Fruit fly (Drosophila melanogaster): ENCODE measurements around the gene noi.

Gene noi

dm6 chr3R:5624115-5624878, 33.0 kb upstream of the noi start, which contains the start of the genes Dph4, Spec2 and RpL13A (continued):
- TF ChIP-seq Aef1 (GFP tag; IDR thresholded peaks at IDR 0.05) (no peak), CG1792 (GFP tag; optimal IDR thresholded peaks at IDR 0.05) (peak; percentile 88), esg (GFP tag; conservative IDR thresholded peaks at IDR 0.05) (no peak), CG12155 (GFP tag; optimal IDR thresholded peaks at IDR 0.05) (peak; percentile 89), CG6854 (GFP tag; optimal IDR thresholded peaks at IDR 0.05) (peak; percentile 95), D19B (GFP tag; optimal IDR thresholded peaks at IDR 0.05) (peak; percentile 86), HmgD (GFP tag; optimal IDR thresholded peaks at IDR 0.05) (peak; percentile 86), trh (GFP tag; optimal IDR thresholded peaks at IDR 0.05) (peak; percentile 69), ranshi (GFP tag; IDR thresholded peaks at IDR 0.05) (no peak), wek (GFP tag; optimal IDR thresholded peaks at IDR 0.05) (peak; percentile 95), lilli (GFP tag; optimal IDR thresholded peaks at IDR 0.05) (peak; percentile 87), CG11093 (GFP tag; IDR thresholded peaks at IDR 0.05) (peak; percentile 43; the same call in 1 of the 3 replicates), eve (GFP tag; optimal IDR thresholded peaks at IDR 0.05) (no peak), peb (GFP tag; IDR thresholded peaks at IDR 0.05) (no peak), Vsx1 (GFP tag; optimal IDR thresholded peaks at IDR 0.05) (peak; percentile 92), CG8290 (GFP tag; optimal IDR thresholded peaks at IDR 0.05) (peak; percentile 95), CG8290 (tag; optimal IDR thresholded peaks at IDR 0.05) (peak; percentile 88 to 97), CG11723 (GFP tag; optimal IDR thresholded peaks at IDR 0.05) (peak; percentile 93), Stat92E (GFP tag; optimal IDR thresholded peaks at IDR 0.05) (peak in 1 of 3 experiments; percentile 59), Hr78 (GFP tag; optimal IDR thresholded peaks at IDR 0.05) (peak in 1 of 2 experiments; percentile 52), CG12104 (GFP tag; optimal IDR thresholded peaks at IDR 0.05) (peak; percentile 96), ftz-f1 (GFP tag; optimal IDR thresholded peaks at IDR 0.05) (peak; percentile 74), CG4282 (GFP tag; optimal IDR thresholded peaks at IDR 0.05) (peak; percentile 86), jing (GFP tag; optimal IDR thresholded peaks at IDR 0.05) (peak; percentile 72), tap (tag; optimal IDR thresholded peaks at IDR 0.05) (peak; percentile 69), Ssrp (tag; optimal IDR thresholded peaks at IDR 0.05) (peak; percentile 48), CG12236 (GFP tag; optimal IDR thresholded peaks at IDR 0.05) (peak; percentile 94), CG3995 (GFP tag; optimal IDR thresholded peaks at IDR 0.05) (peak; percentile 83), CG15696 (tag; optimal IDR thresholded peaks at IDR 0.05) (peak; percentile 50), Nf-YB (GFP tag; optimal IDR thresholded peaks at IDR 0.05) (peak; percentile 80), CG14860 (GFP tag; IDR thresholded peaks at IDR 0.05; ENCODE audit: partially characterized antibody) (no peak), br (optimal IDR thresholded peaks at IDR 0.05) (no peak), CG9727 (GFP tag; optimal IDR thresholded peaks at IDR 0.05) (peak; percentile 97), CG17912 (GFP tag; optimal IDR thresholded peaks at IDR 0.05) (peak; percentile 99), Mad (GFP tag; optimal IDR thresholded peaks at IDR 0.05) (peak; percentile 92), jigr1 (GFP tag; IDR thresholded peaks at IDR 0.05) (no peak), tin (GFP tag; optimal IDR thresholded peaks at IDR 0.05) (peak; percentile 85), kay (GFP tag; optimal IDR thresholded peaks at IDR 0.05) (peak; percentile 52), ab (GFP tag; optimal IDR thresholded peaks at IDR 0.05) (peak; percentile 16), ATbp (GFP tag; optimal IDR thresholded peaks at IDR 0.05) (peak; percentile 93), vfl (GFP tag; optimal IDR thresholded peaks at IDR 0.05) (peak; percentile 89), CG3847 (GFP tag; IDR thresholded peaks at IDR 0.05) (no peak), CG13424 (tag; optimal IDR thresholded peaks at IDR 0.05) (peak; percentile 72), CG1832 (GFP tag; optimal IDR thresholded peaks at IDR 0.05) (no peak), CG11247 (GFP tag; IDR thresholded peaks at IDR 0.05) (no peak), sima (GFP tag; optimal IDR thresholded peaks at IDR 0.05) (peak; percentile 82), Doc2 (GFP tag; IDR thresholded peaks at IDR 0.05) (no peak), fd102C (GFP tag; optimal IDR thresholded peaks at IDR 0.05) (peak; percentile 87), CG4424 (GFP tag; optimal IDR thresholded peaks at IDR 0.05) (peak; percentile 90), CG7987 (GFP tag; optimal IDR thresholded peaks at IDR 0.05) (peak; percentile 99)

All from whole organism, embryonic.